Worm (Caenorhabditis elegans): ENCODE measurements around the gene Y7A5A.8.

The Y7A5A.8 gene

ce11 chrX:15799595-15799994, 22.7 kb upstream of the Y7A5A.8 start, which contains the start of gene Y7A5A.6:
Y7A5A.6 (minus strand) TSS chrX:15799695.
- no peak for TF ChIP-seq egl-5 (tag; optimal IDR thresholded peaks at IDR 0.05)
- TF ChIP-seq pqm-1 (tag; optimal IDR thresholded peaks at IDR 0.05): no peak
- TF ChIP-seq R02D3.7 (tag; optimal IDR thresholded peaks at IDR 0.05): no peak
- peak; percentile 50 for TF ChIP-seq elt-2 (tag; optimal IDR thresholded peaks at IDR 0.05)
- TF ChIP-seq lin-39 (tag; optimal IDR thresholded peaks at IDR 0.05): no peak

- TF ChIP-seq elt-1 (tag; optimal IDR thresholded peaks at IDR 0.05): no peak
- TF ChIP-seq unc-62 (GFP tag; optimal IDR thresholded peaks at IDR 0.05): no peak
- no peak for TF ChIP-seq pqm-1 (tag; optimal IDR thresholded peaks at IDR 0.05)
- TF ChIP-seq egl-5 (tag; optimal IDR thresholded peaks at IDR 0.05): no peak
- TF ChIP-seq nhr-43 (tag; optimal IDR thresholded peaks at IDR 0.05; ENCODE audit: poor library complexity, severe bottlenecking): no peak
- no peak for TF ChIP-seq ztf-4 (tag; optimal IDR thresholded peaks at IDR 0.05)
Observed at ce11 chrX:15801827-15802226, 20.5 kb upstream of the Y7A5A.8 start.

- TF ChIP-seq mml-1 (tag; optimal IDR thresholded peaks at IDR 0.05) (no peak), nhr-28 (tag; optimal IDR thresholded peaks at IDR 0.05) (no peak), ztf-11 (tag; optimal IDR thresholded peaks at IDR 0.05) (no peak), eor-1 (tag; optimal IDR thresholded peaks at IDR 0.05) (no peak), ama-1 (optimal IDR thresholded peaks at IDR 0.05) (no peak), ceh-16 (tag; optimal IDR thresholded peaks at IDR 0.05) (no peak), hmg-11 (tag; optimal IDR thresholded peaks at IDR 0.05) (no peak), nhr-23 (tag; optimal IDR thresholded peaks at IDR 0.05) (no peak), mdl-1 (tag; optimal IDR thresholded peaks at IDR 0.05) (no peak), jun-1 (tag; optimal IDR thresholded peaks at IDR 0.05) (no peak), elt-2 (tag; optimal IDR thresholded peaks at IDR 0.05) (no peak), lin-15B (tag; optimal IDR thresholded peaks at IDR 0.05) (no peak), nhr-77 (tag; optimal IDR thresholded peaks at IDR 0.05) (no peak), ZK546.5 (tag; optimal IDR thresholded peaks at IDR 0.05) (no peak), fos-1 (tag; optimal IDR thresholded peaks at IDR 0.05) (no peak), nfya-1 (tag; optimal IDR thresholded peaks at IDR 0.05; ENCODE audit: insufficient read depth) (no peak), aly-2 (tag; optimal IDR thresholded peaks at IDR 0.05) (no peak), nhr-67 (tag; optimal IDR thresholded peaks at IDR 0.05) (no peak), egl-27 (tag; optimal IDR thresholded peaks at IDR 0.05) (no peak)
Observed at ce11 chrX:15804072-15804471, 18.2 kb upstream of the Y7A5A.8 start, which contains the start of gene Y7A5A.7. Y7A5A.7 (minus strand) TSS chrX:15804172.

- TF ChIP-seq nhr-77 (tag; optimal IDR thresholded peaks at IDR 0.05): no peak
- no peak for TF ChIP-seq daf-12 (tag; optimal IDR thresholded peaks at IDR 0.05)
- no peak for TF ChIP-seq fos-1 (tag; optimal IDR thresholded peaks at IDR 0.05)
- no peak for TF ChIP-seq ceh-16 (tag; optimal IDR thresholded peaks at IDR 0.05)
Observed at ce11 chrX:15811341-15811740, 11.0 kb upstream of the Y7A5A.8 start.

- TF ChIP-seq nhr-12 (tag; optimal IDR thresholded peaks at IDR 0.05): no peak
- no peak for TF ChIP-seq tbx-2 (tag; optimal IDR thresholded peaks at IDR 0.05)
- TF ChIP-seq elt-3 (tag; optimal IDR thresholded peaks at IDR 0.05): no peak
- TF ChIP-seq zag-1 (tag; optimal IDR thresholded peaks at IDR 0.05): no peak
- no peak for TF ChIP-seq fos-1 (tag; optimal IDR thresholded peaks at IDR 0.05)
- TF ChIP-seq ceh-28 (tag; optimal IDR thresholded peaks at IDR 0.05): no peak
Observed at ce11 chrX:15814548-15814947, 7.7 kb upstream of the Y7A5A.8 start.

- TF ChIP-seq ztf-4 (tag; optimal IDR thresholded peaks at IDR 0.05): no peak
- TF ChIP-seq lsy-12 (tag; optimal IDR thresholded peaks at IDR 0.05): no peak
- TF ChIP-seq nhr-28 (tag; optimal IDR thresholded peaks at IDR 0.05): no peak
- no peak for TF ChIP-seq nfya-1 (tag; optimal IDR thresholded peaks at IDR 0.05; ENCODE audit: insufficient read depth)
- no peak for TF ChIP-seq zag-1 (tag; optimal IDR thresholded peaks at IDR 0.05)
- TF ChIP-seq fkh-10 (GFP tag; optimal IDR thresholded peaks at IDR 0.05): no peak
- no peak for TF ChIP-seq ceh-9 (tag; optimal IDR thresholded peaks at IDR 0.05)
- no peak for TF ChIP-seq nhr-25 (tag; optimal IDR thresholded peaks at IDR 0.05)
- no peak for TF ChIP-seq snpc-4 (tag; optimal IDR thresholded peaks at IDR 0.05)
- no peak for TF ChIP-seq pha-4 (tag; optimal IDR thresholded peaks at IDR 0.05)
- TF ChIP-seq elt-2 (tag; optimal IDR thresholded peaks at IDR 0.05): no peak
- TF ChIP-seq ceh-16 (tag; optimal IDR thresholded peaks at IDR 0.05): no peak
- no peak for TF ChIP-seq pqm-1 (tag; optimal IDR thresholded peaks at IDR 0.05)
- no peak for TF ChIP-seq nhr-67 (tag; optimal IDR thresholded peaks at IDR 0.05)
- no peak for TF ChIP-seq ceh-28 (tag; optimal IDR thresholded peaks at IDR 0.05)
Observed at ce11 chrX:15826866-15827265, 4.6 kb downstream of the Y7A5A.8 start, which contains the start of gene Y7A5A.9. Y7A5A.9 (plus strand) TSS chrX:15827166.

Measured in whole organism, L3 larva.